Worm (Caenorhabditis elegans): ENCODE results near the gene gst-2.

Gene gst-2

ce11 chrIV:10141930-10142505 is at the start of gene gst-2, which contains the start of the genes gst-4 and dhs-12:
TSS of gene gst-2 (minus strand) at chrIV:10142061.
TSS of gene gst-4 (plus strand) at chrIV:10142225.
TSS of gene dhs-12 (plus strand) at chrIV:10142455.
- TF ChIP-seq ama-1 (optimal IDR thresholded peaks at IDR 0.05) = no peak
- no peak for TF ChIP-seq hlh-13 (GFP tag; optimal IDR thresholded peaks at IDR 0.05)
- no peak for TF ChIP-seq rnt-1 (tag; optimal IDR thresholded peaks at IDR 0.05)
- no peak for TF ChIP-seq pha-2 (tag; optimal IDR thresholded peaks at IDR 0.05)
- no peak for TF ChIP-seq nhr-11 (tag; optimal IDR thresholded peaks at IDR 0.05)
- no peak for TF ChIP-seq fkh-6 (tag; optimal IDR thresholded peaks at IDR 0.05)
- no peak for TF ChIP-seq pqm-1 (tag; optimal IDR thresholded peaks at IDR 0.05)
- no peak for TF ChIP-seq sox-4 (tag; optimal IDR thresholded peaks at IDR 0.05)
- TF ChIP-seq dve-1 (tag; optimal IDR thresholded peaks at IDR 0.05) = no peak

ce11 chrIV:10191498-10191897 is 49.6 kb upstream of the gst-2 start:
- peak; percentile 82 for TF ChIP-seq unc-42 (tag; optimal IDR thresholded peaks at IDR 0.05)
- TF ChIP-seq T23F11.4 (GFP tag; optimal IDR thresholded peaks at IDR 0.05) = no peak

- TF ChIP-seq ceh-34 (tag; optimal IDR thresholded peaks at IDR 0.05) = peak; percentile 52
- no peak for TF ChIP-seq C08G9.2 (tag; optimal IDR thresholded peaks at IDR 0.05)
Measured at ce11 chrIV:10190586-10190985, 48.7 kb upstream of the gst-2 start.

- TF ChIP-seq pax-1 (tag; optimal IDR thresholded peaks at IDR 0.05) (no peak), unc-42 (tag; optimal IDR thresholded peaks at IDR 0.05) (peak; percentile 34)
Measured at ce11 chrIV:10188505-10188904, 46.6 kb upstream of the gst-2 start.

ce11 chrIV:10180133-10180749 is 38.4 kb upstream of the gst-2 start, which contains the start of gene gta-1:
TSS of gene gta-1 (plus strand) at chrIV:10180660.
- TF ChIP-seq unc-55 (GFP tag; optimal IDR thresholded peaks at IDR 0.05) = peak; percentile 70
- no peak for TF ChIP-seq ceh-31 (tag; optimal IDR thresholded peaks at IDR 0.05)
- TF ChIP-seq fkh-10 (GFP tag; optimal IDR thresholded peaks at IDR 0.05) = no peak
- no peak for TF ChIP-seq pha-2 (tag; optimal IDR thresholded peaks at IDR 0.05)
- peak; percentile 83 for TF ChIP-seq hlh-30 (tag; optimal IDR thresholded peaks at IDR 0.05; ENCODE audit: insufficient read depth)
- TF ChIP-seq unc-3 (GFP tag; conservative IDR thresholded peaks at IDR 0.05) = no peak
- no peak for TF ChIP-seq unc-3 (tag; optimal IDR thresholded peaks at IDR 0.05)

- TF ChIP-seq odd-2 (tag; optimal IDR thresholded peaks at IDR 0.05) (no peak), pat-9 (tag; optimal IDR thresholded peaks at IDR 0.05) (no peak), lin-11 (tag; optimal IDR thresholded peaks at IDR 0.05) (no peak), sox-2 (GFP tag; IDR thresholded peaks at IDR 0.05) (no peak), fax-1 (tag; optimal IDR thresholded peaks at IDR 0.05) (no peak), pha-4 (tag; optimal IDR thresholded peaks at IDR 0.05) (no peak)
Measured at ce11 chrIV:10177779-10178178, 35.9 kb upstream of the gst-2 start, which contains the start of gene mspn-1. TSS of gene mspn-1 (plus strand) at chrIV:10177968.

ce11 chrIV:10176252-10176730 is 34.4 kb upstream of the gst-2 start, which contains the start of gene rack-1:
TSS of gene rack-1 (plus strand) at chrIV:10176680.
- TF ChIP-seq ceh-31 (tag; optimal IDR thresholded peaks at IDR 0.05) (peak; percentile 11), fax-1 (tag; optimal IDR thresholded peaks at IDR 0.05) (peak; percentile 3), madf-2 (tag; optimal IDR thresholded peaks at IDR 0.05) (no peak), sox-4 (tag; optimal IDR thresholded peaks at IDR 0.05) (no peak), unc-42 (tag; optimal IDR thresholded peaks at IDR 0.05) (peak; percentile 66), nfya-1 (tag; optimal IDR thresholded peaks at IDR 0.05) (peak; percentile 20)

Data from whole organism, late embryonic.